Worm (Caenorhabditis elegans) whole organism, L4 larva: Measurements from ENCODE around the gene srh-246.

Experiments
- ZK546.5 ChIP-seq, 2 experiments: sonication (generic microtip); optimal IDR thresholded peaks; 2 replicates each; lab custom pipeline; 2017; ENCODE audit warnings: missing biosample characterization in 2 of 2, missing genetic modification characterization in 2 of 2
- ama-1 ChIP-seq: fragments of 150-350 bp; optimal IDR thresholded peaks from 2 replicates; lab custom pipeline; 2014; ENCODE audit warnings: inconsistent platforms, mixed read lengths
- ceh-32 ChIP-seq: sonication (generic microtip); optimal IDR thresholded peaks from 2 replicates; lab custom pipeline; 2016; ENCODE audit warnings: mild to moderate bottlenecking, missing genetic modification characterization, missing compliant biosample characterization; ENCODE audit not compliant: poor library complexity
- dmd-9 ChIP-seq: fragments of 200-800 bp; sonication (Bioruptor generic); IDR thresholded peaks from 2 replicates; pipeline ENCODE4 v1.3.6; 2022; ENCODE audit warnings: missing genetic modification reagents, missing genetic modification characterization, missing compliant biosample characterization
- dpl-1 ChIP-seq: fragments of 150-350 bp; optimal IDR thresholded peaks from 2 replicates; lab custom pipeline; 2014; ENCODE audit warnings: missing biosample characterization, missing genetic modification reagents, missing genetic modification characterization
- fkh-10 ChIP-seq: fragments of 150-350 bp; optimal IDR thresholded peaks from 2 replicates; lab custom pipeline; 2014; ENCODE audit warnings: missing biosample characterization, missing genetic modification reagents, missing genetic modification characterization
- hmg-1.1 ChIP-seq: fragments of 200-800 bp; sonication (Bioruptor generic); IDR thresholded peaks from 2 replicates; pipeline ENCODE4 v1.3.6; 2022; ENCODE audit warnings: missing genetic modification reagents, missing genetic modification characterization, missing compliant biosample characterization
- lin-1 ChIP-seq: fragments of 200-800 bp; sonication (Bioruptor generic); IDR thresholded peaks from 2 replicates; pipeline ENCODE4 v1.3.6; 2022; ENCODE audit warnings: missing genetic modification reagents, missing genetic modification characterization, missing compliant biosample characterization
- lin-13 ChIP-seq: fragments of 150-350 bp; optimal IDR thresholded peaks from 2 replicates; lab custom pipeline; 2014; ENCODE audit warnings: missing biosample characterization, missing genetic modification reagents, missing genetic modification characterization
- lir-3 ChIP-seq: sonication (generic microtip); optimal IDR thresholded peaks from 2 replicates; lab custom pipeline; 2016; ENCODE audit warnings: mild to moderate bottlenecking, missing genetic modification characterization, missing compliant biosample characterization
- pha-4 ChIP-seq, 2 experiments: fragments of 150-350 bp in 1 of 2; fragments of 200-800 bp in 1 of 2; sonication (Bioruptor generic) in 1 of 2; IDR thresholded peaks in 1 of 2; optimal IDR thresholded peaks in 1 of 2; 2 replicates each; pipeline versions ENCODE4 v1.3.6 to Lab custom; 2014 to 2022; ENCODE audit warnings: missing genetic modification characterization in 2 of 2, missing genetic modification reagents in 2 of 2, missing biosample characterization in 1 of 2, missing compliant biosample characterization in 1 of 2
- skn-1 ChIP-seq: fragments of 150-350 bp; optimal IDR thresholded peaks from 2 replicates; lab custom pipeline; 2014; ENCODE audit warnings: missing biosample characterization, missing genetic modification characterization

DNA sequence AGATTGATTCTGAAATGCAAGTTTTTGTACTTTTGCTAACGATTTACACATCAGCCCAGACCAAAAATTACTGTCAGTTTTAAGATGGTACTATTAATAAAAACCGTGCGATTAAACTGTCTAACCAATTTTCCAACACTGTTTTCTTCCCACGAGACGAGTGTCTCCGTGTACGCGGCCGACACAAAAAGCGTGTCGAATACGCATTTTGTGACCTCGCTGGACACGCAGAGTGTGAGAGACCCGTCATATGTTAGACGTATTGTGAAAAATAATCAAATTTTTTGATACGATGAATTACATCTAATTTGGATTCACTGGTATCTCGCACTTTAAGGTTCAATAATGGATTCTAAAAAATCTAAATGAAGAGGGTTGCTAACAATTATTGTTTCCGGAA is 21.9 kb downstream of the srh-246 start:
- TF ChIP-seq dpl-1 (no peak), fkh-10 (GFP tag; lab: Kevin White, UChicago) (no peak), dmd-9 (GFP tag; lab: Robert Waterston, UW) (no peak), skn-1 (no peak), lin-13 (no peak), ama-1 (lab: Kevin White, UChicago) (no peak), lin-1 (GFP tag; lab: Robert Waterston, UW) (no peak), hmg-1.1 (0 out of 2 replicates have a peak, but pooled peaks have one; percentile 16), pha-4 (GFP tag; IDR thresholded peaks at IDR 0.05; lab: Robert Waterston, UW) (no peak), pha-4 (tag; optimal IDR thresholded peaks at IDR 0.05; lab: Kevin White, UChicago) (no peak), ceh-32 (no peak), ZK546.5 (tag; optimal IDR thresholded peaks at IDR 0.05; lab: Kevin White, UChicago) (no peak), lir-3 (tag; lab: Kevin White, UChicago) (no peak)
